Fruit fly (Drosophila melanogaster) whole organism, embryonic: ENCODE data around the gene Cyp4d14.

Source experiments
- Awh ChIP-seq: fragments of 200-800 bp; sonication (Bioruptor generic); IDR thresholded peaks from 2 replicates; pipeline ENCODE4, ENCODE4 v1.3.6; 2022; ENCODE audit warnings: missing biosample characterization, missing genetic modification characterization
- Blimp-1 ChIP-seq: fragments of 200-800 bp; sonication (Bioruptor generic); optimal IDR thresholded peaks from 3 replicates; lab custom pipeline; 2018; ENCODE audit warnings: missing biosample characterization, missing genetic modification characterization, mild to moderate bottlenecking, moderate library complexity, missing genetic modification reagents
- BtbVII ChIP-seq: fragments of 200-800 bp; sonication (Bioruptor generic); optimal IDR thresholded peaks from 3 replicates; lab custom pipeline; 2017; ENCODE audit warnings: missing biosample characterization, mild to moderate bottlenecking, missing genetic modification characterization
- C15 ChIP-seq: fragments of 200-800 bp; sonication (Bioruptor generic); IDR thresholded peaks from 3 replicates; pipeline ENCODE4 v1.3.6; 2022; ENCODE audit warnings: missing biosample characterization, missing genetic modification characterization
- CG10274 ChIP-seq: fragments of 200-800 bp; sonication (Bioruptor generic); optimal IDR thresholded peaks from 3 replicates; lab custom pipeline; 2017; ENCODE audit warnings: missing biosample characterization, mild to moderate bottlenecking, missing genetic modification characterization
- CG12104 ChIP-seq: fragments of 200-800 bp; sonication (Bioruptor generic); optimal IDR thresholded peaks from 3 replicates; lab custom pipeline; 2016; ENCODE audit warnings: missing biosample characterization, missing genetic modification characterization
- CG1233 ChIP-seq: fragments of 200-800 bp; sonication (Bioruptor generic); optimal IDR thresholded peaks from 4 replicates; lab custom pipeline; 2018; ENCODE audit warnings: missing biosample characterization, mild to moderate bottlenecking, missing genetic modification characterization
- CG12744 ChIP-seq: fragments of 200-800 bp; sonication (Bioruptor generic); optimal IDR thresholded peaks from 2 replicates; lab custom pipeline; 2016; ENCODE audit warnings: missing biosample characterization, missing genetic modification characterization
- CG13424 ChIP-seq: fragments of 200-800 bp; sonication (Bioruptor generic); optimal IDR thresholded peaks from 2 replicates; lab custom pipeline; 2019; ENCODE audit warnings: missing biosample characterization, mild to moderate bottlenecking, missing genetic modification characterization, moderate library complexity
- CG13775 ChIP-seq: fragments of 200-800 bp; sonication (Bioruptor generic); optimal IDR thresholded peaks from 3 replicates; lab custom pipeline; 2017; ENCODE audit warnings: missing biosample characterization, mild to moderate bottlenecking, missing genetic modification characterization
- CG14965 ChIP-seq: fragments of 200-800 bp; sonication (Bioruptor generic); optimal IDR thresholded peaks from 2 replicates; lab custom pipeline; 2016; ENCODE audit warnings: missing biosample characterization, missing genetic modification characterization, borderline replicate concordance
- CG1602 ChIP-seq: fragments of 200-800 bp; sonication (Bioruptor generic); optimal IDR thresholded peaks from 3 replicates; lab custom pipeline; 2016; ENCODE audit warnings: missing biosample characterization, missing genetic modification characterization
- CG1647 ChIP-seq: fragments of 200-800 bp; sonication (Bioruptor generic); optimal IDR thresholded peaks from 3 replicates; lab custom pipeline; 2016; ENCODE audit warnings: missing biosample characterization, missing genetic modification characterization
- CG16815 ChIP-seq: fragments of 200-800 bp; sonication (Bioruptor generic); optimal IDR thresholded peaks from 3 replicates; lab custom pipeline; 2017; ENCODE audit warnings: missing biosample characterization, mild to moderate bottlenecking, missing genetic modification characterization
- CG17568 ChIP-seq: fragments of 200-800 bp; sonication (Bioruptor generic); optimal IDR thresholded peaks from 2 replicates; lab custom pipeline; 2018; ENCODE audit warnings: missing biosample characterization, mild to moderate bottlenecking, missing genetic modification characterization, moderate library complexity
- CG17612 ChIP-seq: fragments of 200-800 bp; sonication (Bioruptor generic); IDR thresholded peaks from 2 replicates; pipeline ENCODE4 v1.3.6; 2022; ENCODE audit warnings: missing biosample characterization, missing genetic modification characterization
- CG32532 ChIP-seq: fragments of 200-800 bp; sonication (Bioruptor generic); IDR thresholded peaks from 2 replicates; pipeline ENCODE4 v1.3.6; 2022; ENCODE audit warnings: missing biosample characterization, missing genetic modification characterization
- CG3847 ChIP-seq: fragments of 200-800 bp; sonication (Bioruptor generic); IDR thresholded peaks from 2 replicates; pipeline ENCODE4 v1.3.6; 2022; ENCODE audit warnings: missing biosample characterization, missing genetic modification characterization
- CG5953 ChIP-seq: fragments of 200-800 bp; sonication (Bioruptor generic); IDR thresholded peaks from 2 replicates; pipeline ENCODE4 v1.3.6; 2022; ENCODE audit warnings: missing biosample characterization, missing genetic modification characterization
- CG6254 ChIP-seq: fragments of 200-800 bp; sonication (Bioruptor generic); optimal IDR thresholded peaks from 3 replicates; lab custom pipeline; 2017; ENCODE audit warnings: mild to moderate bottlenecking, missing biosample characterization, missing genetic modification reagents, missing genetic modification characterization
- CG7786 ChIP-seq: fragments of 200-800 bp; sonication (Bioruptor generic); optimal IDR thresholded peaks from 2 replicates; lab custom pipeline; 2016; ENCODE audit warnings: missing biosample characterization, missing genetic modification characterization
- CG7963 ChIP-seq: fragments of 200-800 bp; sonication (Bioruptor generic); IDR thresholded peaks from 3 replicates; pipeline ENCODE4 v1.3.6; 2022; ENCODE audit warnings: missing biosample characterization, missing genetic modification characterization; ENCODE audit not compliant: partially characterized antibody
- CG8478 ChIP-seq: fragments of >200 bp; optimal IDR thresholded peaks from 2 replicates; lab custom pipeline; 2018
- CG9817 ChIP-seq: fragments of 200-800 bp; sonication (Bioruptor generic); optimal IDR thresholded peaks from 2 replicates; lab custom pipeline; 2018; ENCODE audit warnings: missing biosample characterization, mild to moderate bottlenecking, missing genetic modification characterization, moderate library complexity
- Doc3 ChIP-seq: fragments of 200-800 bp; sonication (Bioruptor generic); IDR thresholded peaks from 3 replicates; pipeline ENCODE4 v1.3.6; 2022; ENCODE audit warnings: missing biosample characterization, missing genetic modification characterization; ENCODE audit not compliant: partially characterized antibody
- E2f1 ChIP-seq: fragments of 200-800 bp; sonication (Bioruptor generic); IDR thresholded peaks from 2 replicates; pipeline ENCODE4 v1.3.6; 2022; ENCODE audit warnings: missing biosample characterization, missing genetic modification characterization
- Fer2 ChIP-seq: fragments of 200-800 bp; sonication (Bioruptor generic); optimal IDR thresholded peaks from 2 replicates; lab custom pipeline; 2018; ENCODE audit warnings: missing biosample characterization, mild to moderate bottlenecking, missing genetic modification characterization, moderate library complexity
- HLH4C ChIP-seq: fragments of 200-800 bp; sonication (Bioruptor generic); IDR thresholded peaks from 3 replicates; pipeline ENCODE4 v1.3.6; 2022; ENCODE audit warnings: missing biosample characterization, missing genetic modification characterization; ENCODE audit not compliant: partially characterized antibody
- HLHmδ ChIP-seq: fragments of 200-800 bp; sonication (Bioruptor generic); optimal IDR thresholded peaks from 2 replicates; lab custom pipeline; 2018; ENCODE audit warnings: missing biosample characterization, mild to moderate bottlenecking, missing genetic modification characterization, moderate library complexity
- Scr ChIP-seq: fragments of 200-800 bp; sonication (Bioruptor generic); IDR thresholded peaks from 2 replicates; pipeline ENCODE4 v1.3.6; 2022; ENCODE audit warnings: missing biosample characterization, missing genetic modification characterization; ENCODE audit not compliant: partially characterized antibody
- br ChIP-seq: fragments of >200 bp; optimal IDR thresholded peaks from 2 replicates; lab custom pipeline; 2017
- cad ChIP-seq: fragments of >200 bp; optimal IDR thresholded peaks from 2 replicates; lab custom pipeline; 2017; ENCODE audit warnings: missing biosample characterization, missing genetic modification characterization
- cas ChIP-seq: fragments of 200-800 bp; sonication (Bioruptor generic); IDR thresholded peaks from 2 replicates; pipeline ENCODE4 v1.3.6; 2022; ENCODE audit warnings: missing biosample characterization, missing genetic modification characterization
- cg ChIP-seq: fragments of 200-800 bp; sonication (Bioruptor generic); optimal IDR thresholded peaks from 3 replicates; lab custom pipeline; 2019; ENCODE audit warnings: missing biosample characterization, mild to moderate bottlenecking, missing genetic modification characterization, moderate library complexity
- chinmo ChIP-seq: fragments of 200-800 bp; sonication (Bioruptor generic); IDR thresholded peaks from 4 replicates; pipeline ENCODE4 v1.3.6; 2022; ENCODE audit warnings: missing biosample characterization, missing genetic modification characterization; ENCODE audit not compliant: partially characterized antibody
- chm ChIP-seq: fragments of 200-800 bp; sonication (Bioruptor generic); IDR thresholded peaks from 2 replicates; pipeline ENCODE4 v1.3.6; 2022; ENCODE audit warnings: missing biosample characterization, missing genetic modification characterization
- ems ChIP-seq: fragments of 200-800 bp; sonication (Bioruptor generic); optimal IDR thresholded peaks from 3 replicates; lab custom pipeline; 2016; ENCODE audit warnings: missing biosample characterization, missing genetic modification characterization
- esg ChIP-seq: fragments of 200-800 bp; sonication (Bioruptor generic); conservative IDR thresholded peaks from 2 replicates; pipeline ENCODE4 v1.3.6; 2022; ENCODE audit warnings: missing biosample characterization, missing genetic modification characterization
- eyg ChIP-seq: fragments of 200-800 bp; sonication (Bioruptor generic); optimal IDR thresholded peaks from 3 replicates; lab custom pipeline; 2016; ENCODE audit warnings: missing biosample characterization, missing genetic modification characterization
- ftz-f1 ChIP-seq: fragments of 200-800 bp; sonication (Bioruptor generic); optimal IDR thresholded peaks from 2 replicates; lab custom pipeline; 2016; ENCODE audit warnings: missing biosample characterization, missing genetic modification characterization
- knrl ChIP-seq: fragments of 200-800 bp; sonication (Bioruptor generic); IDR thresholded peaks from 3 replicates; pipeline ENCODE4 v1.3.6; 2022; ENCODE audit warnings: missing biosample characterization, missing genetic modification characterization; ENCODE audit not compliant: partially characterized antibody
- lbe ChIP-seq: fragments of 200-800 bp; sonication (Bioruptor generic); optimal IDR thresholded peaks from 2 replicates; lab custom pipeline; 2016; ENCODE audit warnings: missing biosample characterization, mild to moderate bottlenecking, missing genetic modification characterization
- lov ChIP-seq, 2 experiments: fragments of 200-800 bp in 1 of 2; fragments of >200 bp in 1 of 2; sonication (Bioruptor generic) in 1 of 2; IDR thresholded peaks in 1 of 2; optimal IDR thresholded peaks in 1 of 2; 2 replicates in 1 of 2; 3 replicates in 1 of 2; pipeline versions ENCODE4 v1.3.6 to Lab custom; 2017 to 2022; ENCODE audit warnings: missing biosample characterization in 1 of 2, missing genetic modification characterization in 1 of 2
- p53 ChIP-seq: fragments of 200-800 bp; sonication (Bioruptor generic); optimal IDR thresholded peaks from 2 replicates; lab custom pipeline; 2016; ENCODE audit warnings: missing biosample characterization, missing genetic modification characterization
- ranshi ChIP-seq: fragments of 200-800 bp; sonication (Bioruptor generic); IDR thresholded peaks from 2 replicates; pipeline ENCODE4 v1.3.6; 2022; ENCODE audit warnings: missing biosample characterization, missing genetic modification characterization
- repo ChIP-seq: fragments of 200-800 bp; sonication (Bioruptor generic); optimal IDR thresholded peaks from 2 replicates; lab custom pipeline; 2016; ENCODE audit warnings: missing biosample characterization, missing genetic modification characterization
- stwl ChIP-seq: fragments of 200-800 bp; sonication (Bioruptor generic); optimal IDR thresholded peaks from 3 replicates; lab custom pipeline; 2018; ENCODE audit warnings: missing biosample characterization, mild to moderate bottlenecking, missing genetic modification characterization, moderate library complexity

The Cyp4d14 gene

DNA sequence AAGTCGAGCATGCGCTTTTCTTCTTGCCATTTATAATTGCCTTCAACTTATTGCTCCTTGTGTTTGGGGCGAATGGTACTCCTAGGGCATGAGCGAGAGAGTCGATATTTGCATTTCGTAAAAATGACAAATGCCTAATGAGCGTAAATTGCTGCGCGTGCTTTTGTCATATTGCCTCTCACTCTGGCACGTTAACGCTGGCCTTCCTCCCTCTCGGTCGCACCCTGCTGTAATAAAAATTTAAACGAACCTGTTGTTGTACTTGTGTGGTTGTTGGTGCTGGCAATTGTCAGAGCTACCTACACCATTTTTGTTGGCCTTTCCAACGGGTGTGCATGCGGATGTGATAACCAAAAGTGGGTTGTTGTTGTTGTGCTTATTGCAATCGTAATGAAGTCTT, 36.7 kb downstream of the Cyp4d14 start (continued):
- TF ChIP-seq CG9817 (tag; lab: Kevin White, UChicago) (no peak), ftz-f1 (GFP tag; lab: Kevin White, UChicago) (peak; percentile 5), Awh (GFP tag; lab: Robert Waterston, UW) (peak; percentile 64), HLHmδ (GFP tag; lab: Kevin White, UChicago) (no peak), C15 (GFP tag; lab: Robert Waterston, UW) (no peak), CG1647 (GFP tag; lab: Kevin White, UChicago) (no peak), CG6254 (no peak), CG17612 (GFP tag; lab: Robert Waterston, UW) (no peak), lov (optimal IDR thresholded peaks at IDR 0.05; lab: Kevin White, UChicago) (no peak), lov (GFP tag; IDR thresholded peaks at IDR 0.05; lab: Robert Waterston, UW) (no peak), CG8478 (lab: Kevin White, UChicago) (peak; percentile 27), CG7786 (GFP tag; lab: Kevin White, UChicago) (no peak)

DNA sequence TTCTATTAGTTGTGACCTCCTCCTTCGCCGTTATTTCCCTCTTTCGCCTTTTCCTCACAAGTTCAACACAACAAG, 36.9 kb downstream of the Cyp4d14 start, which contains the start of gene ph-p:
Gene ph-p, minus strand, starts transcription at position 30 of the 75 bp plus-strand sequence.
- 0 out of 4 replicates have a peak, but pooled peaks have one; percentile 48 for TF ChIP-seq chinmo (GFP tag; lab: Robert Waterston, UW)
- no peak for TF ChIP-seq ems (GFP tag; lab: Kevin White, UChicago)

DNA sequence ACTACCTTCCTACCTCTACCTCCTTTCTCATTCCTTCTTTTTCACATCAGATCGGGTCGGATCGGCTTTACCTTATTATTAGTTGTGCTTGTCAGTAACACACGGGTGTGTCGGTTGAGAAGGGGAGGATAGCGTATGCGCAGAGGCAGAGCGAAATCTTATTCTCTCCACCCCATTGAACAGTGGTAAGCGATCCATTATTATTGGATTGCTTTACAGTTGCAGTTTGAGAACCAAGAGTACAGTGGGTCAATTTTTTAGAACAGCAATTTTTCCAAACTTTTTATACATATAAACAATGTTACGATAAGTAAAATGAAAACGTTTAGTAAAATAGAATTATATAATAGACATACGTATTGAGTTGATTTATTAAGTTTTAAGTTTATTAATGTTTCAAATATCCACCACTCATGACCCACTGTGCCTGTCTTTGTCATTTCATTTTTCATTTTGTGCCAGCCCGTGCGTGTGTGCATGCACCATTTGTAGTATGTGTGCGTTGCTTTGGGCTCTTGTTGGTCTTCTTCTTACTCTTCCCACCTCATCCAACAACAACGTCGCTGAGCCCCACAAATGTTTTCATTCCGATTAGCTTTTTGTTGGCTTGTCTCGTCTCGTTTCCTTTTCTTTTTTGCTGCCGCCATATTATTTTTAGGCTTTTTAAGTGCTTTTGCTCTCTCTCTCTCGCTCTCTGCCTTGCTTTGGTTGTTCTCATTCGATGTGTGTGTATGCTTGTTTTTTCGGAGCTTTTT, 37.4 kb downstream of the Cyp4d14 start:
- TF ChIP-seq Doc3 (GFP tag; lab: Robert Waterston, UW), result no peak
- TF ChIP-seq CG14965 (GFP tag; lab: Kevin White, UChicago), result no peak
- TF ChIP-seq chm, result peak; percentile 97
- peak; percentile 72 for TF ChIP-seq knrl (GFP tag; lab: Robert Waterston, UW)
- peak; percentile 96 for TF ChIP-seq CG5953 (GFP tag; lab: Robert Waterston, UW)
- TF ChIP-seq CG1233 (GFP tag; lab: Kevin White, UChicago), result peak; percentile 99
- peak; percentile 99 for TF ChIP-seq BtbVII (GFP tag; lab: Kevin White, UChicago)
- TF ChIP-seq CG16815 (GFP tag; lab: Kevin White, UChicago), result peak; percentile 99
- TF ChIP-seq CG32532 (GFP tag; lab: Robert Waterston, UW), result peak; percentile 99
- peak; percentile 96 for TF ChIP-seq cas (GFP tag; lab: Robert Waterston, UW)
- peak; percentile 100 for TF ChIP-seq CG13424 (tag; lab: Kevin White, UChicago)
- TF ChIP-seq CG8478 (lab: Kevin White, UChicago), result no peak
- TF ChIP-seq CG1602 (GFP tag; lab: Kevin White, UChicago), result peak; percentile 99
- TF ChIP-seq Fer2, result peak; percentile 99
- peak; percentile 99 for TF ChIP-seq esg (GFP tag; lab: Robert Waterston, UW)
- peak; percentile 99 for TF ChIP-seq CG17568 (GFP tag; lab: Kevin White, UChicago)
- peak; percentile 98 for TF ChIP-seq CG13775 (GFP tag; lab: Kevin White, UChicago)
- TF ChIP-seq cad (GFP tag; lab: Kevin White, UChicago), result no peak
- TF ChIP-seq lbe (GFP tag; lab: Kevin White, UChicago), result peak; percentile 98
- TF ChIP-seq stwl (tag; lab: Kevin White, UChicago), result peak; percentile 87
- TF ChIP-seq eyg, result peak; percentile 55
- TF ChIP-seq E2f1 (GFP tag; lab: Robert Waterston, UW), result peak; percentile 98
- TF ChIP-seq HLH4C, result peak; percentile 69; the same call in 2 of the 3 replicates
- peak; percentile 93 for TF ChIP-seq CG12744
- peak; percentile 96 for TF ChIP-seq CG10274 (GFP tag; lab: Kevin White, UChicago)
- peak; percentile 99 for TF ChIP-seq CG3847 (GFP tag; lab: Robert Waterston, UW)
- peak; percentile 98 for TF ChIP-seq Blimp-1
- peak; percentile 71; the same call in 2 of the 3 replicates for TF ChIP-seq CG7963 (GFP tag; lab: Robert Waterston, UW)
- TF ChIP-seq cg, result peak; percentile 65
- peak; percentile 64 for TF ChIP-seq Scr (GFP tag; lab: Robert Waterston, UW)
- peak; percentile 99 for TF ChIP-seq CG12104
- peak; percentile 88 for TF ChIP-seq repo (GFP tag; lab: Kevin White, UChicago)
- TF ChIP-seq p53 (GFP tag; lab: Kevin White, UChicago), result peak; percentile 73
- no peak for TF ChIP-seq br (lab: Kevin White, UChicago)
- TF ChIP-seq ranshi (GFP tag; lab: Robert Waterston, UW), result peak; percentile 98
